Worm (Caenorhabditis elegans) whole organism, L4/young adult: Measurements from ENCODE around the gene B0464.6.

Source experiments
- dao-5 ChIP-seq: sonication (generic microtip); optimal IDR thresholded peaks from 2 replicates; lab custom pipeline; 2016; ENCODE audit warnings: missing genotype, missing genetic modification characterization, moderate library complexity, missing compliant biosample characterization
- him-1 ChIP-seq: sonication (generic microtip); optimal IDR thresholded peaks from 2 replicates; lab custom pipeline; 2016; ENCODE audit warnings: missing genotype, missing genetic modification reagents, missing genetic modification characterization, missing compliant biosample characterization

- TF ChIP-seq dao-5 (tag; lab: Kevin White, UChicago) (no peak), him-1 (tag; lab: Kevin White, UChicago) (no peak)
Observed at ce11 chrIII:9433576-9434107, 32.1 kb downstream of the B0464.6 start, which contains the start of gene cpar-1.
